Fruit fly (Drosophila melanogaster) whole organism, embryonic: ENCODE data around the gene Ptp69D.

ENCODE experiments used
- C15 ChIP-seq: fragments of 200-800 bp; sonication (Bioruptor generic); IDR thresholded peaks from 3 replicates; pipeline ENCODE4 v1.3.6; 2022; ENCODE audit warnings: missing biosample characterization, missing genetic modification characterization
- CG1024 ChIP-seq: fragments of 200-800 bp; sonication (Bioruptor generic); IDR thresholded peaks from 2 replicates; pipeline ENCODE4 v1.3.6; 2022; ENCODE audit warnings: missing biosample characterization, missing genetic modification characterization
- CG10462 ChIP-seq: fragments of 200-800 bp; sonication (Bioruptor generic); optimal IDR thresholded peaks from 2 replicates; lab custom pipeline; 2016; ENCODE audit warnings: missing biosample characterization, missing genetic modification characterization
- CG10543 ChIP-seq: fragments of 200-800 bp; sonication (Bioruptor generic); optimal IDR thresholded peaks from 3 replicates; lab custom pipeline; 2017; ENCODE audit warnings: missing biosample characterization, mild to moderate bottlenecking, missing genetic modification characterization, moderate library complexity
- CG11560 ChIP-seq: fragments of 200-800 bp; sonication (Bioruptor generic); IDR thresholded peaks from 3 replicates; pipeline ENCODE4 v1.3.6; 2022; ENCODE audit warnings: missing biosample characterization, missing genetic modification characterization
- CG12769 ChIP-seq: fragments of 200-800 bp; sonication (Bioruptor generic); optimal IDR thresholded peaks from 2 replicates; lab custom pipeline; 2019; ENCODE audit warnings: missing biosample characterization, mild to moderate bottlenecking, missing genetic modification characterization, moderate library complexity
- CG1603 ChIP-seq: fragments of 200-800 bp; sonication (Bioruptor generic); optimal IDR thresholded peaks from 2 replicates; lab custom pipeline; 2019; ENCODE audit warnings: missing biosample characterization, mild to moderate bottlenecking, missing genetic modification characterization, moderate library complexity
- CG17568 ChIP-seq: fragments of 200-800 bp; sonication (Bioruptor generic); optimal IDR thresholded peaks from 2 replicates; lab custom pipeline; 2018; ENCODE audit warnings: missing biosample characterization, mild to moderate bottlenecking, missing genetic modification characterization, moderate library complexity
- CG17829 ChIP-seq: fragments of 200-800 bp; optimal IDR thresholded peaks from 2 replicates; lab custom pipeline; 2019; ENCODE audit warnings: missing biosample characterization, mild to moderate bottlenecking, missing genetic modification characterization, moderate library complexity
- CG34422 ChIP-seq: fragments of 200-800 bp; sonication (Bioruptor generic); IDR thresholded peaks from 3 replicates; pipeline ENCODE4 v1.3.6; 2022; ENCODE audit warnings: missing biosample characterization, missing genetic modification characterization
- CG3726 ChIP-seq: fragments of 200-800 bp; sonication (Bioruptor generic); IDR thresholded peaks from 3 replicates; pipeline ENCODE4, ENCODE4 v1.3.6; 2022; ENCODE audit warnings: missing biosample characterization, missing genetic modification characterization
- CG4328 ChIP-seq: fragments of 200-800 bp; sonication (Bioruptor generic); optimal IDR thresholded peaks from 3 replicates; lab custom pipeline; 2017; ENCODE audit warnings: missing biosample characterization, missing genetic modification reagents, missing genetic modification characterization
- CG6683 ChIP-seq: fragments of 200-800 bp; sonication (Bioruptor generic); optimal IDR thresholded peaks from 2 replicates; lab custom pipeline; 2017; ENCODE audit warnings: missing biosample characterization, mild to moderate bottlenecking, missing genetic modification characterization, missing genetic modification reagents
- CG9932 ChIP-seq: fragments of 200-800 bp; sonication (Bioruptor generic); IDR thresholded peaks from 2 replicates; pipeline ENCODE4 v1.3.6; 2022; ENCODE audit warnings: missing biosample characterization, missing genetic modification characterization
- D19B ChIP-seq: fragments of 200-800 bp; sonication (Bioruptor generic); optimal IDR thresholded peaks from 2 replicates; lab custom pipeline; 2017; ENCODE audit warnings: missing biosample characterization, mild to moderate bottlenecking, missing genetic modification characterization
- Dll ChIP-seq: fragments of 200-800 bp; sonication (Bioruptor generic); IDR thresholded peaks from 4 replicates; pipeline ENCODE4 v1.3.6; 2022; ENCODE audit warnings: missing biosample characterization, missing genetic modification characterization; ENCODE audit not compliant: partially characterized antibody
- Doc2 ChIP-seq: fragments of 200-800 bp; sonication (Bioruptor generic); IDR thresholded peaks from 2 replicates; pipeline ENCODE4 v1.3.6; 2022; ENCODE audit warnings: missing biosample characterization, missing genetic modification characterization
- Fer3 ChIP-seq: fragments of 200-800 bp; sonication (Bioruptor generic); optimal IDR thresholded peaks from 2 replicates; lab custom pipeline; 2018; ENCODE audit warnings: missing biosample characterization, mild to moderate bottlenecking, missing genetic modification characterization, moderate library complexity
- NK7.1 ChIP-seq: fragments of 200-800 bp; sonication (Bioruptor generic); optimal IDR thresholded peaks from 3 replicates; lab custom pipeline; 2016; ENCODE audit warnings: missing biosample characterization, missing genetic modification characterization
- Nf-YA ChIP-seq: fragments of 200-800 bp; sonication (Bioruptor generic); IDR thresholded peaks from 2 replicates; pipeline ENCODE4 v1.3.6; 2022; ENCODE audit warnings: missing biosample characterization, missing genetic modification characterization
- Nf-YC ChIP-seq: fragments of 200-800 bp; optimal IDR thresholded peaks from 3 replicates; lab custom pipeline; 2019; ENCODE audit warnings: missing biosample characterization, mild to moderate bottlenecking, missing genetic modification characterization, moderate library complexity
- Oli ChIP-seq: fragments of 200-800 bp; sonication (Bioruptor generic); optimal IDR thresholded peaks from 2 replicates; lab custom pipeline; 2018; ENCODE audit warnings: missing biosample characterization, mild to moderate bottlenecking, missing genetic modification characterization, moderate library complexity
- Rx ChIP-seq: fragments of 200-800 bp; sonication (Bioruptor generic); IDR thresholded peaks from 2 replicates; pipeline ENCODE4 v1.3.6; 2022; ENCODE audit warnings: missing biosample characterization, missing genetic modification characterization
- Ssrp ChIP-seq: fragments of 200-800 bp; sonication (Bioruptor generic); optimal IDR thresholded peaks from 2 replicates; lab custom pipeline; 2018; ENCODE audit warnings: missing biosample characterization, mild to moderate bottlenecking, missing genetic modification characterization, moderate library complexity
- Tbp ChIP-seq: fragments of >200 bp; optimal IDR thresholded peaks from 2 replicates; lab custom pipeline; 2018; ENCODE audit warnings: missing biosample characterization, missing genetic modification characterization
- Xrp1 ChIP-seq: fragments of 200-800 bp; sonication (Bioruptor generic); IDR thresholded peaks from 2 replicates; pipeline ENCODE4 v1.3.6; 2022; ENCODE audit warnings: missing biosample characterization, missing genetic modification characterization
- aop ChIP-seq: fragments of 200-800 bp; sonication (Bioruptor generic); IDR thresholded peaks from 2 replicates; pipeline ENCODE4 v1.3.6; 2022; ENCODE audit warnings: missing biosample characterization, missing genetic modification characterization
- bbx ChIP-seq: fragments of 200-800 bp; sonication (Bioruptor generic); IDR thresholded peaks from 2 replicates; pipeline ENCODE4 v1.3.6; 2022; ENCODE audit warnings: missing biosample characterization, missing genetic modification characterization; ENCODE audit not compliant: partially characterized antibody
- cad ChIP-seq: fragments of >200 bp; optimal IDR thresholded peaks from 2 replicates; lab custom pipeline; 2017; ENCODE audit warnings: missing biosample characterization, missing genetic modification characterization
- dmrt99B ChIP-seq: fragments of 200-800 bp; sonication (Bioruptor generic); optimal IDR thresholded peaks from 2 replicates; lab custom pipeline; 2018; ENCODE audit warnings: missing biosample characterization, mild to moderate bottlenecking, missing genetic modification characterization, moderate library complexity
- emc ChIP-seq: fragments of 200-800 bp; sonication (Bioruptor generic); optimal IDR thresholded peaks from 2 replicates; lab custom pipeline; 2016; ENCODE audit warnings: missing biosample characterization, missing genetic modification characterization
- ewg ChIP-seq: fragments of 200-800 bp; sonication (Bioruptor generic); optimal IDR thresholded peaks from 3 replicates; lab custom pipeline; 2017; ENCODE audit warnings: mild to moderate bottlenecking, missing biosample characterization, missing genetic modification reagents, missing genetic modification characterization
- fd64A ChIP-seq: fragments of 200-800 bp; sonication (Bioruptor generic); optimal IDR thresholded peaks from 3 replicates; lab custom pipeline; 2018; ENCODE audit warnings: missing biosample characterization, mild to moderate bottlenecking, missing genetic modification characterization
- ftz-f1 ChIP-seq: fragments of 200-800 bp; sonication (Bioruptor generic); optimal IDR thresholded peaks from 2 replicates; lab custom pipeline; 2016; ENCODE audit warnings: missing biosample characterization, missing genetic modification characterization
- gem ChIP-seq: fragments of 200-800 bp; sonication (Bioruptor generic); optimal IDR thresholded peaks from 2 replicates; lab custom pipeline; 2019; ENCODE audit warnings: missing biosample characterization, mild to moderate bottlenecking, missing genetic modification characterization, moderate library complexity
- grau ChIP-seq: fragments of 200-800 bp; optimal IDR thresholded peaks from 3 replicates; lab custom pipeline; 2019; ENCODE audit warnings: missing biosample characterization, mild to moderate bottlenecking, missing genetic modification characterization, moderate library complexity
- hkb ChIP-seq, 2 experiments: fragments of 200-800 bp in 1 of 2; fragments of >200 bp in 1 of 2; sonication (Bioruptor generic) in 1 of 2; IDR thresholded peaks in 1 of 2; optimal IDR thresholded peaks in 1 of 2; 2 replicates each; pipeline versions ENCODE4 v1.3.6 to Lab custom; 2017 to 2022; ENCODE audit warnings: missing biosample characterization in 1 of 2, missing genetic modification characterization in 1 of 2
- kay ChIP-seq: fragments of 200-800 bp; sonication (Bioruptor generic); optimal IDR thresholded peaks from 2 replicates; lab custom pipeline; 2016; ENCODE audit warnings: missing biosample characterization, missing genetic modification characterization
- klu ChIP-seq: fragments of 200-800 bp; sonication (Bioruptor generic); IDR thresholded peaks from 2 replicates; pipeline ENCODE4 v1.3.6; 2022; ENCODE audit warnings: missing biosample characterization, missing genetic modification characterization
- lola ChIP-seq, 3 experiments: fragments of >200 bp in 2 of 3; fragments of 200-800 bp in 1 of 3; sonication (Bioruptor generic) in 1 of 3; optimal IDR thresholded peaks; 2 replicates each; lab custom pipeline; 2017 to 2019; ENCODE audit warnings: missing biosample characterization in 3 of 3, missing genetic modification characterization in 3 of 3, mild to moderate bottlenecking in 1 of 3, moderate library complexity in 1 of 3
- maf-S ChIP-seq: fragments of 200-800 bp; sonication (Bioruptor generic); optimal IDR thresholded peaks from 2 replicates; lab custom pipeline; 2016; ENCODE audit warnings: missing biosample characterization, missing genetic modification characterization
- nom ChIP-seq: fragments of 200-800 bp; sonication (Bioruptor generic); optimal IDR thresholded peaks from 2 replicates; lab custom pipeline; 2017; ENCODE audit warnings: missing biosample characterization, missing genetic modification characterization, mild to moderate bottlenecking, moderate library complexity, missing genetic modification reagents
- otp ChIP-seq: fragments of 200-800 bp; sonication (Bioruptor generic); IDR thresholded peaks from 3 replicates; pipeline ENCODE4, ENCODE4 v1.3.6; 2022; ENCODE audit warnings: missing biosample characterization, missing genetic modification characterization
- pnt ChIP-seq: fragments of 200-800 bp; sonication (Bioruptor generic); optimal IDR thresholded peaks from 3 replicates; lab custom pipeline; 2016; ENCODE audit warnings: missing biosample characterization, missing genetic modification characterization
- pum ChIP-seq: fragments of 200-800 bp; sonication (Bioruptor generic); optimal IDR thresholded peaks from 2 replicates; lab custom pipeline; 2016; ENCODE audit warnings: missing biosample characterization, missing genetic modification characterization
- shn ChIP-seq: fragments of 200-800 bp; sonication (Bioruptor generic); optimal IDR thresholded peaks from 3 replicates; lab custom pipeline; 2016; ENCODE audit warnings: missing biosample characterization, missing genetic modification characterization
- ttk ChIP-seq: fragments of 200-800 bp; sonication (Bioruptor generic); IDR thresholded peaks from 2 replicates; pipeline ENCODE4 v2.1.2; 2022; ENCODE audit warnings: missing biosample characterization, missing genetic modification characterization
- tup ChIP-seq: fragments of 200-800 bp; sonication (Bioruptor generic); optimal IDR thresholded peaks from 2 replicates; lab custom pipeline; 2016; ENCODE audit warnings: missing biosample characterization, mild to moderate bottlenecking, missing genetic modification characterization, moderate library complexity
- twi ChIP-seq: fragments of 200-800 bp; optimal IDR thresholded peaks from 2 replicates; lab custom pipeline; 2019; ENCODE audit warnings: missing biosample characterization, mild to moderate bottlenecking, missing genetic modification characterization, moderate library complexity
- wek ChIP-seq: fragments of 200-800 bp; sonication (Bioruptor generic); optimal IDR thresholded peaks from 3 replicates; lab custom pipeline; 2018; ENCODE audit warnings: missing biosample characterization, mild to moderate bottlenecking, missing genetic modification characterization, moderate library complexity
- zfh1 ChIP-seq: fragments of 200-800 bp; sonication (Bioruptor generic); IDR thresholded peaks from 3 replicates; pipeline ENCODE4 v1.3.6; 2022; ENCODE audit warnings: missing biosample characterization, missing genetic modification characterization

Ptp69D gene

dm6 chr3L:12741608-12742007, 6.9 kb downstream of the Ptp69D start, which contains the start of gene CG32112 (continued):
- peak; percentile 3 for TF ChIP-seq CG17829 (tag; lab: Kevin White, UChicago)
- peak; percentile 71 for TF ChIP-seq CG1603 (tag; lab: Kevin White, UChicago)
- TF ChIP-seq CG34422 = peak; percentile 59; the same call in 1 of the 3 replicates
- TF ChIP-seq ewg (GFP tag; lab: Kevin White, UChicago) = no peak
- TF ChIP-seq ftz-f1 (GFP tag; lab: Kevin White, UChicago) = no peak
- TF ChIP-seq Ssrp = no peak
- TF ChIP-seq fd64A (GFP tag; lab: Kevin White, UChicago) = no peak
- TF ChIP-seq pum (GFP tag; lab: Kevin White, UChicago) = no peak
- no peak for TF ChIP-seq pnt (GFP tag; lab: Kevin White, UChicago)
- peak; percentile 11; the same call in 1 of the 2 replicates for TF ChIP-seq Xrp1 (GFP tag; lab: Robert Waterston, UW)
- TF ChIP-seq CG6683 (GFP tag; lab: Kevin White, UChicago) = no peak
- peak; percentile 87 for TF ChIP-seq Dll (GFP tag; lab: Robert Waterston, UW)
- peak; percentile 58 for TF ChIP-seq bbx
- no peak for TF ChIP-seq wek
- TF ChIP-seq maf-S (GFP tag; lab: Kevin White, UChicago) = no peak
- TF ChIP-seq nom (GFP tag; lab: Kevin White, UChicago) = no peak
- TF ChIP-seq kay (GFP tag; lab: Kevin White, UChicago) = no peak
- TF ChIP-seq emc = no peak
- TF ChIP-seq Nf-YC (tag; lab: Kevin White, UChicago) = no peak
- no peak for TF ChIP-seq cad
- no peak for TF ChIP-seq CG3726 (GFP tag; lab: Robert Waterston, UW)
- no peak for TF ChIP-seq aop (GFP tag; lab: Robert Waterston, UW)
- no peak for TF ChIP-seq zfh1 (GFP tag; lab: Robert Waterston, UW)
- no peak for TF ChIP-seq CG1024
- TF ChIP-seq hkb (optimal IDR thresholded peaks at IDR 0.05; lab: Kevin White, UChicago) = no peak
- no peak for TF ChIP-seq hkb (GFP tag; IDR thresholded peaks at IDR 0.05; lab: Robert Waterston, UW)
- TF ChIP-seq gem (tag; lab: Kevin White, UChicago) = no peak
- no peak for TF ChIP-seq CG17568 (GFP tag; lab: Kevin White, UChicago)
- TF ChIP-seq Fer3 (tag; lab: Kevin White, UChicago) = no peak
- TF ChIP-seq D19B (GFP tag; lab: Kevin White, UChicago) = no peak
- TF ChIP-seq CG12769 (tag; lab: Kevin White, UChicago) = no peak
- no peak for TF ChIP-seq lola (GFP tag; optimal IDR thresholded peaks at IDR 0.05; lab: Kevin White, UChicago)
- TF ChIP-seq CG9932 = no peak
- no peak for TF ChIP-seq CG11560 (tag; lab: Robert Waterston, UW)
- no peak for TF ChIP-seq dmrt99B
- TF ChIP-seq klu (GFP tag; lab: Robert Waterston, UW) = no peak
- TF ChIP-seq Nf-YA (GFP tag; lab: Robert Waterston, UW) = no peak
- TF ChIP-seq CG4328 (GFP tag; lab: Kevin White, UChicago) = no peak
- no peak for TF ChIP-seq NK7.1
- TF ChIP-seq tup (GFP tag; lab: Kevin White, UChicago) = no peak
- TF ChIP-seq CG10543 (GFP tag; lab: Kevin White, UChicago) = no peak
- no peak for TF ChIP-seq twi (tag; lab: Kevin White, UChicago)
- no peak for TF ChIP-seq Rx
- TF ChIP-seq shn (GFP tag; lab: Kevin White, UChicago) = no peak
- no peak for TF ChIP-seq CG10462 (GFP tag; lab: Kevin White, UChicago)
- no peak for TF ChIP-seq Tbp (GFP tag; lab: Kevin White, UChicago)
- TF ChIP-seq otp (GFP tag; lab: Robert Waterston, UW) = no peak
- no peak for TF ChIP-seq Oli (tag; lab: Kevin White, UChicago)
- TF ChIP-seq C15 (GFP tag; lab: Robert Waterston, UW) = no peak
- TF ChIP-seq ttk (GFP tag; lab: Robert Waterston, UW) = no peak
- TF ChIP-seq grau (tag; lab: Kevin White, UChicago) = no peak
- no peak for TF ChIP-seq Doc2
